Worm (Caenorhabditis elegans) whole organism, L2 larva: ENCODE data around the gene F07C4.6.
A peak's percentile ranks its signal among the peaks of the same experiment; 100 is the strongest.

Experiments
- F13H6.1 ChIP-seq: sonication (generic microtip); optimal IDR thresholded peaks from 2 replicates; lab custom pipeline; 2016; ENCODE audit warnings: missing genetic modification characterization, missing compliant biosample characterization
- R02D3.7 ChIP-seq: fragments of 150-350 bp; optimal IDR thresholded peaks from 2 replicates; lab custom pipeline; 2014; ENCODE audit warnings: missing biosample characterization, missing genetic modification characterization
- Y55F3AM.14 ChIP-seq: fragments of 200-800 bp; sonication (Bioruptor generic); optimal IDR thresholded peaks from 2 replicates; lab custom pipeline; 2018; ENCODE audit warnings: mild to moderate bottlenecking, missing genetic modification characterization, missing compliant biosample characterization
- ZK546.5 ChIP-seq: sonication (generic microtip); optimal IDR thresholded peaks from 2 replicates; lab custom pipeline; 2017; ENCODE audit warnings: missing biosample characterization, missing genetic modification characterization
- alr-1 ChIP-seq: fragments of 150-350 bp; optimal IDR thresholded peaks from 2 replicates; lab custom pipeline; 2014; ENCODE audit warnings: missing biosample characterization, missing genetic modification characterization
- ama-1 ChIP-seq: fragments of 150-350 bp; optimal IDR thresholded peaks from 2 replicates; lab custom pipeline; 2018; ENCODE audit warnings: inconsistent platforms
- ceh-16 ChIP-seq: fragments of 150-350 bp; optimal IDR thresholded peaks from 2 replicates; lab custom pipeline; 2014; ENCODE audit warnings: missing biosample characterization, missing genetic modification characterization
- crh-2 ChIP-seq: sonication (generic microtip); optimal IDR thresholded peaks from 2 replicates; lab custom pipeline; 2017; ENCODE audit warnings: missing biosample characterization, missing genetic modification characterization
- egl-27 ChIP-seq: sonication (generic microtip); optimal IDR thresholded peaks from 3 replicates; lab custom pipeline; 2017; ENCODE audit warnings: missing biosample characterization, missing genetic modification reagents, missing genetic modification characterization
- elt-1 ChIP-seq: fragments of 150-350 bp; optimal IDR thresholded peaks from 2 replicates; lab custom pipeline; 2014; ENCODE audit warnings: missing biosample characterization, missing genetic modification characterization
- fos-1 ChIP-seq: fragments of 150-350 bp; optimal IDR thresholded peaks from 2 replicates; lab custom pipeline; 2014; ENCODE audit warnings: missing biosample characterization, missing genetic modification characterization
- gmeb-1 ChIP-seq: fragments of 150-350 bp; optimal IDR thresholded peaks from 2 replicates; lab custom pipeline; 2014; ENCODE audit warnings: missing biosample characterization, missing genetic modification characterization
- lin-11 ChIP-seq: fragments of 150-350 bp; sonication (generic microtip); optimal IDR thresholded peaks from 2 replicates; lab custom pipeline; 2014; ENCODE audit warnings: missing biosample characterization, missing genetic modification characterization, inconsistent platforms, mixed read lengths
- lin-13 ChIP-seq: fragments of 150-350 bp; optimal IDR thresholded peaks from 2 replicates; lab custom pipeline; 2014; ENCODE audit warnings: missing biosample characterization, missing genetic modification reagents, missing genetic modification characterization
- lin-39 ChIP-seq: fragments of 150-350 bp; optimal IDR thresholded peaks from 2 replicates; lab custom pipeline; 2014; ENCODE audit warnings: missing biosample characterization, missing genetic modification reagents, missing genetic modification characterization
- mab-5 ChIP-seq: fragments of 150-350 bp; optimal IDR thresholded peaks from 2 replicates; lab custom pipeline; 2014; ENCODE audit warnings: missing biosample characterization, missing genetic modification characterization
- mbf-1 ChIP-seq: sonication (generic microtip); optimal IDR thresholded peaks from 2 replicates; lab custom pipeline; 2017; ENCODE audit warnings: missing biosample characterization, missing genetic modification characterization
- mdl-1 ChIP-seq, 2 experiments: fragments of 150-350 bp in 1 of 2; sonication (generic microtip) in 1 of 2; optimal IDR thresholded peaks; 2 replicates each; lab custom pipeline; 2017; ENCODE audit warnings: missing biosample characterization in 2 of 2, missing genetic modification characterization in 2 of 2
- nhr-10 ChIP-seq: sonication (generic microtip); optimal IDR thresholded peaks from 2 replicates; lab custom pipeline; 2017; ENCODE audit warnings: missing biosample characterization, missing genetic modification characterization
- nhr-12 ChIP-seq: fragments of 150-350 bp; optimal IDR thresholded peaks from 2 replicates; lab custom pipeline; 2014; ENCODE audit warnings: missing biosample characterization, missing genetic modification characterization
- nhr-129 ChIP-seq: fragments of 150-350 bp; optimal IDR thresholded peaks from 2 replicates; lab custom pipeline; 2014; ENCODE audit warnings: missing biosample characterization, missing genetic modification characterization
- nhr-21 ChIP-seq: fragments of 150-350 bp; optimal IDR thresholded peaks from 2 replicates; lab custom pipeline; 2014; ENCODE audit warnings: missing biosample characterization, missing genetic modification characterization
- nhr-25 ChIP-seq: fragments of 150-350 bp; sonication (generic microtip); optimal IDR thresholded peaks from 3 replicates; lab custom pipeline; 2014; ENCODE audit warnings: missing biosample characterization, missing genetic modification characterization
- nhr-77 ChIP-seq: fragments of 150-350 bp; optimal IDR thresholded peaks from 2 replicates; lab custom pipeline; 2014; ENCODE audit warnings: missing biosample characterization, missing genetic modification characterization
- peb-1 ChIP-seq: fragments of 150-350 bp; optimal IDR thresholded peaks from 2 replicates; lab custom pipeline; 2014; ENCODE audit warnings: missing biosample characterization, missing genetic modification characterization
- sem-4 ChIP-seq: fragments of 150-350 bp; optimal IDR thresholded peaks from 2 replicates; lab custom pipeline; 2014; ENCODE audit warnings: missing biosample characterization, missing genetic modification reagents, missing genetic modification characterization
- skn-1 ChIP-seq: sonication (generic microtip); optimal IDR thresholded peaks from 2 replicates; lab custom pipeline; 2017; ENCODE audit warnings: missing biosample characterization, missing genetic modification characterization
- sma-3 ChIP-seq: sonication (generic microtip); optimal IDR thresholded peaks from 2 replicates; lab custom pipeline; 2016; ENCODE audit warnings: missing genetic modification reagents, missing genetic modification characterization, missing compliant biosample characterization
- sma-9 ChIP-seq, 2 experiments: fragments of 150-350 bp in 1 of 2; sonication (generic microtip) in 1 of 2; optimal IDR thresholded peaks; 2 replicates each; lab custom pipeline; 2014 to 2016; ENCODE audit warnings: missing genetic modification characterization in 2 of 2, mild to moderate bottlenecking in 1 of 2, missing biosample characterization in 1 of 2, missing compliant biosample characterization in 1 of 2, missing genetic modification reagents in 1 of 2, moderate library complexity in 1 of 2
- snpc-4 ChIP-seq: fragments of 150-350 bp; optimal IDR thresholded peaks from 2 replicates; lab custom pipeline; 2014; ENCODE audit warnings: missing biosample characterization, missing genetic modification characterization
- unc-55 ChIP-seq: fragments of 150-350 bp; sonication (generic microtip); optimal IDR thresholded peaks from 3 replicates; lab custom pipeline; 2014; ENCODE audit warnings: missing biosample characterization, missing genetic modification reagents, missing genetic modification characterization
- unc-62 ChIP-seq: fragments of 150-350 bp; optimal IDR thresholded peaks from 2 replicates; lab custom pipeline; 2014; ENCODE audit warnings: missing biosample characterization, missing genetic modification reagents, missing genetic modification characterization
- ztf-1 ChIP-seq: fragments of 200-800 bp; sonication (Bioruptor generic); conservative IDR thresholded peaks from 2 replicates; pipeline ENCODE4 v1.3.6; 2022; ENCODE audit warnings: missing genetic modification characterization, missing compliant biosample characterization
- ztf-11 ChIP-seq: sonication (generic microtip); optimal IDR thresholded peaks from 2 replicates; lab custom pipeline; 2017; ENCODE audit warnings: missing biosample characterization, missing genetic modification characterization

Gene F07C4.6

DNA sequence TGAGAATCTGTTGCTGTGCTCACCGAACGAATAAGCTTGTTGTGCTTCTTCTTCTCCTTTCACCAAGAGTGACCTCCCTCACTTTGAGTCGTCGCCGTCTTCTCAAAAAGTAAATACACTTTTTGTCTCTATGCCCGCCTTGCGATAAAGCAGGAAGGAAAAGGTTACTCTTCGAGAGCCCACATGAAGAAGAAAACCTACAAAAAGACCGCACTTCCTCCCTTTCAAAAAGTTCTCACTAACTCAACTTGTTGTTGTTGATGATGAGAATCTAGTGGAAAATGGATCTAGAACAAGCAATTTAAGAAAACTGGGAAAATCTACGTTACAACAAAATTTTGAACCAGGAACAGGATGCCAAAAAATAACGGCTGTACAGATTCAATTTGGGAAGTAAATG lies 36.2 kb upstream of the F07C4.6 start, which contains the start of gene C50E3.6:
TSS of gene C50E3.6 (minus strand) at position 101 of the 400 bp plus-strand sequence.
- TF ChIP-seq ama-1 (lab: Kevin White, UChicago) (no peak), unc-62 (GFP tag; lab: Kevin White, UChicago) (no peak), fos-1 (no peak), sma-9 (GFP tag; optimal IDR thresholded peaks at IDR 0.05; lab: Kevin White, UChicago) (no peak), sma-9 (tag; optimal IDR thresholded peaks at IDR 0.05; lab: Kevin White, UChicago) (no peak), ZK546.5 (no peak), ceh-16 (tag; lab: Kevin White, UChicago) (no peak), crh-2 (tag; lab: Kevin White, UChicago) (no peak), gmeb-1 (tag; lab: Kevin White, UChicago) (no peak), sma-3 (GFP tag; lab: Kevin White, UChicago) (no peak), nhr-10 (no peak), egl-27 (tag; lab: Kevin White, UChicago) (no peak), ztf-11 (tag; lab: Kevin White, UChicago) (no peak)

DNA sequence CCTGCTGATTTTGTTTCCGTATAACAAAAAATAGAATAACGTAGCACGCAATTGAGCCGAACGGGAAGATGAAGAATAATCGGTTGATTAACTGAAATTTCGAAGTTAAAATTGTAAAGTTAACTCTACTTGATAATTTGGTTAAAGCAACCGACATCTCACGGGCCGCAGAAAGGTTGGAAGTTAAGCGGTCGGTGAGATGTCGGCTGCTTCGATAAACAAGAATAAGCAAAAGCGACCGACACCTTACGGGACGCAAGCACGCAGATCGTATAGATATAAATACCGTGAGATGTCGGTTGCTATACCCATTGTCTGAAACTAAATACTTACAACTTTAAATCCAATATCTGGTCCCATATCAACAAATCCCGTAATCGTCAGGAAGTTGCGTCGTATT lies 31.5 kb upstream of the F07C4.6 start:
- TF ChIP-seq ceh-16 (tag; lab: Kevin White, UChicago), result no peak
- peak; percentile 24 for TF ChIP-seq snpc-4 (tag; lab: Kevin White, UChicago)
- TF ChIP-seq, all 48 proteins: peak for 1

DNA sequence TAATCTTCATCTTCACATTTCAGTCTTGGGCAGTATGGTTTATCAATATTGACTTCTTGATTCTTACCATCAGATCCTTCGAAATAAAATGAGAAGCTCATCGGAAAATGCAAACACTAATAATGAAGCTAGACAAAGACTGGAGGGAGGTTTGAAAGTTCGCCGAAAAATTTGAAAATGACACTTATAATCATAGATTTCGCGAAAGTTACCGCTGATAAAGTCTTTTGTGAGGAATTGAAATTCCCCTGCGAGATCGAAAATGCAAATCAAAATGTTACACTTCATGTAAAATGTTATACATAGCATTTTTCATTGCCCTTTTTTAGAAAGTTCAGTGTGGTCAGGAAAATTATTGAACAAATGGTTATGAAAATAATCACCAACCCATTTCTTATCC lies 28.4 kb upstream of the F07C4.6 start, which contains the start of gene C50E3.7:
TSS of gene C50E3.7 (minus strand) at position 101 of the 400 bp plus-strand sequence.
- no peak for TF ChIP-seq Y55F3AM.14 (GFP tag; lab: Kevin White, UChicago)
- TF ChIP-seq lin-11, result no peak
- no peak for TF ChIP-seq nhr-25 (tag; lab: Kevin White, UChicago)
- no peak for TF ChIP-seq snpc-4 (tag; lab: Kevin White, UChicago)
- TF ChIP-seq F13H6.1 (tag; lab: Kevin White, UChicago), result no peak

DNA sequence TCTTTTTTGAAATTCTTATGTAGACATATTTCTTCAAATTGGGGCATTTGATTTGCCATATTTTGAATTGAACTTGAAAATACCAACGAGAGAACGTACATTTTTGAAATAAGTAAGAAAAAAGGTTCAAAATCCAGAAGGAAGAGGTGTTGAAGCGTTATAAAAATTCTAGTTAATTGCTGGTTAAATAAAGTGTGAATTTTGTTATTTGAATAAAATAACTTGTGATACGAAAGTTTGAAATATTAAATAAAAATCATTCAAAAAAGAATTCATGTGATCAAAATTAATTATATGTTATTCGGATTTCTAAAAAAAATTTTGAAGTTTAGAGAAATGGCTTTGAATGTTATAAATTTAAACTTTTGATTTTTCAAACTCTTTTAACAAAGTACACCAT lies 26.5 kb upstream of the F07C4.6 start, which contains the start of gene C50E3.9:
TSS of gene C50E3.9 (minus strand) at position 101 of the 400 bp plus-strand sequence.
- TF ChIP-seq mab-5 (tag; lab: Kevin White, UChicago) (no peak), ceh-16 (tag; lab: Kevin White, UChicago) (no peak), elt-1 (tag; lab: Kevin White, UChicago) (no peak), lin-11 (no peak), unc-55 (GFP tag; lab: Kevin White, UChicago) (no peak), mdl-1 (tag; optimal IDR thresholded peaks at IDR 0.05; lab: Kevin White, UChicago) (no peak), lin-13 (GFP tag; lab: Kevin White, UChicago) (no peak), skn-1 (no peak), nhr-77 (tag; lab: Kevin White, UChicago) (no peak)

DNA sequence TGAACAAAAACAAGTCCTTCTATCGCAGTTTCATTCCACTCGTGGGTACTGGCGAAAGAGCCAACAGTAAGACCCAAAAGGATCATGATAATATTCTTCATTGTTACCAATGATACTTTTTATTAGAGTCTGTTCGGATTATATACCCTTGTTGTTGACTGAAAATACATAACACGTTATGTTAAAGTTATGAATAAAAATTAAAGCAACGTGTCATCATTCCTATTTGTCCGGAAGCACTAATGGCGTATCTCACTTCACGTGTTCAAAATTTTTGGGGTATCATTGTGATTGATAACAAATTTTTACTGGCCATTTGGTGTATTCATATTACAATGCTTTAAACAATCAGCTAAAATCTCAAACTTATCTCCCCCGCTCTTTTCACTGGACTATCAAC lies 25.2 kb upstream of the F07C4.6 start, which contains the start of gene scl-26:
TSS of gene scl-26 (minus strand) at position 101 of the 400 bp plus-strand sequence.
- TF ChIP-seq ama-1 (lab: Kevin White, UChicago) (no peak), gmeb-1 (tag; lab: Kevin White, UChicago) (no peak), R02D3.7 (tag; lab: Kevin White, UChicago) (no peak)

DNA sequence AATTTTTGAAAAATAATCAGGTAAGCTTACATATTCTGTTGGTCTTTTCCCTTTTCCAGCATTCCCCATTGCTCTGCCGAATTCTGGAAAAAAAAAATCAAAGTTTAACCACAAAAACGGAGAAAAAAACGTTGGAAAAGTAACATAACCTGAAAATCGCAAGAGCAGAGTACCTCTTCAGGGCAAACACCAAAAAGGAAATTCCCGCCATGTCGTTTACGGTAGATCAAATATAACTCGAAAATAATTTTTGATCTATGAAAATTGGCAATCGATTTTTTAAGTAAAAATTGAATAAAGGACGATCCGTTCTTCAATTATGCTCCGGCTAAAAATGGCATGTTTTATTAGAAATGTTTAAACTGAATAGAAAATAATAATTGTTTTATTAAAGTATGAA lies 23.2 kb upstream of the F07C4.6 start, which contains the start of gene C50E3.11:
TSS of gene C50E3.11 (minus strand) at position 83 of the 400 bp plus-strand sequence.
- TF ChIP-seq nhr-12 (no peak), elt-1 (tag; lab: Kevin White, UChicago) (no peak), lin-39 (no peak), gmeb-1 (tag; lab: Kevin White, UChicago) (no peak), nhr-129 (tag; lab: Kevin White, UChicago) (no peak), ztf-1 (no peak), mab-5 (tag; lab: Kevin White, UChicago) (no peak), sem-4 (tag; lab: Kevin White, UChicago) (no peak), peb-1 (tag; lab: Kevin White, UChicago) (no peak), lin-11 (no peak), ceh-16 (tag; lab: Kevin White, UChicago) (no peak), nhr-25 (tag; lab: Kevin White, UChicago) (no peak), mbf-1 (tag; lab: Kevin White, UChicago) (no peak), alr-1 (no peak), nhr-21 (tag; lab: Kevin White, UChicago) (no peak), mdl-1 (tag; optimal IDR thresholded peaks at IDR 0.05; lab: Kevin White, UChicago) (no peak), sma-3 (GFP tag; lab: Kevin White, UChicago) (no peak)
- TF ChIP-seq, all 48 proteins: peak for 0
